Fruit fly (Drosophila melanogaster): ENCODE data around the gene Sdic1.
A peak's percentile ranks its signal among the peaks of the same experiment; 100 is the strongest.

Gene Sdic1

dm6 chrX:20166484-20167038 lies 11.9 kb downstream of the Sdic1 start, which contains the start of gene CG9577 (continued):
- TF ChIP-seq CG6792 (GFP tag; optimal IDR thresholded peaks at IDR 0.05) (no peak), CG32006 (GFP tag; optimal IDR thresholded peaks at IDR 0.05) (peak; percentile 1), CG8119 (GFP tag; IDR thresholded peaks at IDR 0.05) (peak; percentile 57; the same call in 2 of the 3 replicates), Gug (GFP tag; IDR thresholded peaks at IDR 0.05) (no peak), CG11294 (GFP tag; IDR thresholded peaks at IDR 0.05) (no peak), CG9139 (GFP tag; optimal IDR thresholded peaks at IDR 0.05) (peak; percentile 92), spab (GFP tag; optimal IDR thresholded peaks at IDR 0.05) (peak; percentile 68), CG11762 (GFP tag; optimal IDR thresholded peaks at IDR 0.05; ENCODE audit: insufficient read depth) (peak; percentile 20)

- TF ChIP-seq Eip78C (GFP tag) (peak; percentile 3), Hr38 (GFP tag; optimal IDR thresholded peaks at IDR 0.05) (no peak)
Measured at dm6 chrX:20165773-20166412, 12.5 kb downstream of the Sdic1 start, which contains the start of gene Phf7. Gene Phf7, minus strand, starts transcription at chrX:20165830.

dm6 chrX:20162586-20162985 lies 15.9 kb downstream of the Sdic1 start:
- TF ChIP-seq esn (GFP tag; optimal IDR thresholded peaks at IDR 0.05) (peak; percentile 3), Hr38 (GFP tag; optimal IDR thresholded peaks at IDR 0.05) (no peak)

- TF ChIP-seq Eip78C (GFP tag) (peak; percentile 34), Smox (GFP tag; optimal IDR thresholded peaks at IDR 0.05) (no peak), esn (GFP tag; optimal IDR thresholded peaks at IDR 0.05) (peak; percentile 22), svp (GFP tag) (peak; percentile 24), CG6276 (GFP tag; optimal IDR thresholded peaks at IDR 0.05) (no peak), OdsH (GFP tag; optimal IDR thresholded peaks at IDR 0.05) (peak; percentile 6), cyc (GFP tag; optimal IDR thresholded peaks at IDR 0.05) (peak; percentile 4), Eip75B (GFP tag; optimal IDR thresholded peaks at IDR 0.05) (no peak), lz (GFP tag; optimal IDR thresholded peaks at IDR 0.05) (no peak), CG10631 (GFP tag; optimal IDR thresholded peaks at IDR 0.05) (peak; percentile 25), Hr39 (GFP tag; optimal IDR thresholded peaks at IDR 0.05) (peak; percentile 16), topi (GFP tag; optimal IDR thresholded peaks at IDR 0.05) (peak; percentile 11)
Measured at dm6 chrX:20159679-20160140, 18.7 kb downstream of the Sdic1 start, which contains the start of gene Rab35. Gene Rab35, minus strand, starts transcription at chrX:20159872.

dm6 chrX:20158943-20159385 lies 19.5 kb downstream of the Sdic1 start:
- TF ChIP-seq Eip78C (GFP tag) (peak; percentile 52), CG7368 (GFP tag; optimal IDR thresholded peaks at IDR 0.05) (no peak), Hr4 (GFP tag; optimal IDR thresholded peaks at IDR 0.05) (no peak), CG6854 (GFP tag; optimal IDR thresholded peaks at IDR 0.05) (no peak), Sox14 (GFP tag; optimal IDR thresholded peaks at IDR 0.05) (peak; percentile 67), vri (GFP tag; optimal IDR thresholded peaks at IDR 0.05) (peak; percentile 63), achi (GFP tag; optimal IDR thresholded peaks at IDR 0.05) (no peak), dsx (GFP tag; optimal IDR thresholded peaks at IDR 0.05; ENCODE audit: poor library complexity, severe bottlenecking) (peak; percentile 40), Met (GFP tag; optimal IDR thresholded peaks at IDR 0.05) (no peak), fd85E (GFP tag; optimal IDR thresholded peaks at IDR 0.05) (no peak), svp (GFP tag) (no peak), pdm3 (GFP tag; optimal IDR thresholded peaks at IDR 0.05) (no peak), Lpt (GFP tag; optimal IDR thresholded peaks at IDR 0.05) (peak; percentile 15), spab (GFP tag; optimal IDR thresholded peaks at IDR 0.05) (no peak), CG4318 (GFP tag; optimal IDR thresholded peaks at IDR 0.05) (no peak), CG6276 (GFP tag; optimal IDR thresholded peaks at IDR 0.05) (no peak), Ets96B (tag; optimal IDR thresholded peaks at IDR 0.05) (peak; percentile 29), CG15336 (GFP tag; IDR thresholded peaks at IDR 0.05) (peak; percentile 43; the same call in 1 of the 2 replicates), dac (GFP tag; optimal IDR thresholded peaks at IDR 0.05) (peak; percentile 34), ss (GFP tag; optimal IDR thresholded peaks at IDR 0.05) (peak; percentile 38 to 70), CG10631 (GFP tag; optimal IDR thresholded peaks at IDR 0.05) (no peak), Gug (GFP tag; IDR thresholded peaks at IDR 0.05) (peak; percentile 39), Smox (GFP tag; optimal IDR thresholded peaks at IDR 0.05) (no peak), fkh (GFP tag; optimal IDR thresholded peaks at IDR 0.05) (peak; percentile 28), CG32006 (GFP tag; optimal IDR thresholded peaks at IDR 0.05) (peak; percentile 28), CG9139 (GFP tag; optimal IDR thresholded peaks at IDR 0.05) (peak; percentile 32), esn (GFP tag; optimal IDR thresholded peaks at IDR 0.05) (no peak), CG3919 (GFP tag; optimal IDR thresholded peaks at IDR 0.05) (no peak), OdsH (GFP tag; optimal IDR thresholded peaks at IDR 0.05) (no peak), CG1621 (tag; optimal IDR thresholded peaks at IDR 0.05) (peak; percentile 21), fd59A (GFP tag; optimal IDR thresholded peaks at IDR 0.05) (no peak)
